Fruit fly (Drosophila melanogaster) S2 (cell line): ENCODE results near the gene RpL17.

Experiments used
- CG8478 ChIP-seq: fragments of >200 bp; optimal IDR thresholded peaks from 2 replicates; lab custom pipeline; 2018
- CTCF ChIP-seq, 2 experiments: fragments of >200 bp; optimal IDR thresholded peaks; 2 replicates each; lab custom pipeline; 2018

DNA sequence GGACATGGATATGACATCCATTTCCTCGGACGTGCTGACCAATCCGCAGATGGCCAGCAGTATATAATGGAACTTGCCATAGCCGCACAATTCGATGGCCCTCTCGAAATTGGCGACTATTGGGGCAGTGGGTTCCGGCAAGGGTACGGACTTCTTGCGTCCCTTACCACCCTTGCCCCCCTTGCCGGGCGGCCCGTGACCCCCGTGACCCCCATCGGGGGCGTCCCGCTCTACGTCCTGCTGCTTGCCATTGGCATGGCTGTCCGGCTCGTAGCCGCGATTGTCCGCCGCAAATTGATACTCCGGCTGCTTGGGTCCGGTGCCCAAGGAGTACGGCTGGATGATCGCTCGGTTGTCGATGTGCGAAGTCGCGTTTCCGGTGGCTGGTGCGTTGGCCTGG, 20.4 kb downstream of the RpL17 start:
- no peak for TF ChIP-seq CG8478 (lab: Kevin White, UChicago)
- TF ChIP-seq CTCF (optimal IDR thresholded peaks at IDR 0.05; lab: Kevin White, UChicago) = no peak
